Worm (Caenorhabditis elegans) whole organism, midembryonic: ENCODE measurements around the gene tyra-3.
A peak's percentile ranks its signal among the peaks of the same experiment; 100 is the strongest.

Source experiments
- T22C8.4 ChIP-seq: fragments of 200-800 bp; sonication (Bioruptor generic); IDR thresholded peaks from 2 replicates; pipeline ENCODE4 v1.3.6; 2022; ENCODE audit warnings: missing genetic modification characterization, missing compliant biosample characterization
- cog-1 ChIP-seq: sonication (generic microtip); optimal IDR thresholded peaks from 2 replicates; lab custom pipeline; 2016; ENCODE audit warnings: missing genetic modification characterization, missing compliant biosample characterization
- flt-1 ChIP-seq: fragments of 200-800 bp; sonication (Bioruptor generic); IDR thresholded peaks from 2 replicates; pipeline ENCODE4 v1.3.6; 2022; ENCODE audit warnings: missing genetic modification characterization, missing compliant biosample characterization
- klf-2 ChIP-seq: fragments of 200-800 bp; sonication (Bioruptor generic); conservative IDR thresholded peaks from 2 replicates; pipeline ENCODE4 v1.3.6; 2022; ENCODE audit warnings: missing genetic modification reagents, missing genetic modification characterization, missing compliant biosample characterization
- med-1 ChIP-seq: sonication (generic microtip); optimal IDR thresholded peaks from 2 replicates; lab custom pipeline; 2017; ENCODE audit warnings: missing genetic modification characterization, mild to moderate bottlenecking, missing compliant biosample characterization, antibody characterized with exemption, missing genetic modification reagents; ENCODE audit not compliant: insufficient read depth
- ref-1 ChIP-seq: fragments of 200-800 bp; sonication (Bioruptor generic); conservative IDR thresholded peaks from 2 replicates; pipeline ENCODE4 v1.3.6; 2022; ENCODE audit warnings: missing genetic modification reagents, missing genetic modification characterization, missing compliant biosample characterization
- tab-1 ChIP-seq: fragments of 200-800 bp; sonication (Bioruptor generic); IDR thresholded peaks from 2 replicates; pipeline ENCODE4 v1.3.6; 2022; ENCODE audit warnings: missing genetic modification characterization, missing compliant biosample characterization
- ztf-23 ChIP-seq: fragments of 200-800 bp; sonication (Bioruptor generic); IDR thresholded peaks from 2 replicates; pipeline ENCODE4 v1.3.6; 2022; ENCODE audit warnings: missing genetic modification reagents, missing genetic modification characterization, missing compliant biosample characterization
- ztf-29 ChIP-seq: fragments of 200-800 bp; sonication (Bioruptor generic); IDR thresholded peaks from 2 replicates; pipeline ENCODE4 v1.3.6; 2022; ENCODE audit warnings: missing genetic modification reagents, missing genetic modification characterization, missing compliant biosample characterization

ce11 chrX:4960910-4961680 is 13.2 kb downstream of the tyra-3 start:
- TF ChIP-seq flt-1 (GFP tag; lab: Robert Waterston, UW) (peak; percentile 80), cog-1 (tag; lab: Kevin White, UChicago) (no peak), ref-1 (GFP tag; lab: Robert Waterston, UW) (peak; percentile 57), T22C8.4 (GFP tag; lab: Robert Waterston, UW) (0 out of 2 replicates have a peak, but pooled peaks have one; percentile 31), tab-1 (GFP tag; lab: Robert Waterston, UW) (no peak), ztf-23 (peak; percentile 41; the same call in 1 of the 2 replicates), ztf-29 (GFP tag; lab: Robert Waterston, UW) (no peak), klf-2 (GFP tag; lab: Robert Waterston, UW) (no peak), med-1 (no peak)
